Fruit fly (Drosophila melanogaster) ovary, adult (tissue): ENCODE results near the gene NSD.

Experiments used
- CG17801 ChIP-seq: fragments of 200-800 bp; optimal IDR thresholded peaks from 2 replicates; lab custom pipeline; 2019; ENCODE audit warnings: missing biosample characterization, mild to moderate bottlenecking, missing genetic modification characterization, moderate library complexity; ENCODE audit not compliant: partially characterized antibody

Gene NSD

DNA sequence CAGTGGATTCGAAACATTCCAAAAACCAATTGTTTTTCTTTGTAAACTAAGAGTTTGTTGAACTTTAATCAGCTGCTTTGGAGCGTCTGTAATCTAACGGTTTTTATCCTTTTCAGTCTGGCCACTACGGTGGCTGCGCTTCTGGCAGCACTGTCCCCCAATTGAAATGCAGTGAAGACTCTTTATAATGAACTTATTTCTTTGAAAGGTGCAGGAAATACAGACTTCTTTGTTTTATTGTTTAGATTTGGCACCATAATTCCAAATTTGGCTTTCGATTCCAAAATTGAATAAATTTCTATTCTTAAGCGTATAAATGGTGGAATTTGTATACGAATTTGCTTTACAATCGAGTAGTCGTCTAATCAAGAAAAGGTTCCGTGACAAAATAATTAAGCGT, 9.5 kb downstream of the NSD start, which contains the start of gene nenya:
nenya (minus strand) TSS at position 35 of the 400 bp plus-strand sequence.
- TF ChIP-seq CG17801 (GFP tag; lab: Kevin White, UChicago) = no peak

DNA sequence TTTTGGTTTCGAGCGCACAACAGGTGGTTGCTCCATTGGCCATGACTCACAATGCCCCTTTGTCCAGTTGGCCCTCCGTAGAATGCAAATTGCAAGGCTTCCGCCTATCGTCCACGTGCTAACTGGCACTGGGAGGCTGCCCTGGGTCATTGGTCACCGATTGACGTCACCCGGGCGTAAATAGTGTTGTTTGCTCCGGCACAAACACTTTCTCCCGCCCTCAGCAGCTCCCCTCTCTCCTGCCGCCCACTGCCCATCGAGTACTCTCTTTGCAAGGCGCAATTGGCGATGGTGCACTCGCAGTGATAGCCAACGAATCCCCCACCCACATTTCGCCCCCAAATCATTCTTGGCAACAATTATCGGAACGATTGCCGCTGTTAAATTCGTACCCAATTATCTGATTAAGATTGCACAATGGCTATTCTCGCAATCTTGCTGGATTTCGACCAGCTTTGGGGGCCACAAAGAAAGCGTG, 10.9 kb downstream of the NSD start:
- TF ChIP-seq CG17801 (GFP tag; lab: Kevin White, UChicago) = no peak

DNA sequence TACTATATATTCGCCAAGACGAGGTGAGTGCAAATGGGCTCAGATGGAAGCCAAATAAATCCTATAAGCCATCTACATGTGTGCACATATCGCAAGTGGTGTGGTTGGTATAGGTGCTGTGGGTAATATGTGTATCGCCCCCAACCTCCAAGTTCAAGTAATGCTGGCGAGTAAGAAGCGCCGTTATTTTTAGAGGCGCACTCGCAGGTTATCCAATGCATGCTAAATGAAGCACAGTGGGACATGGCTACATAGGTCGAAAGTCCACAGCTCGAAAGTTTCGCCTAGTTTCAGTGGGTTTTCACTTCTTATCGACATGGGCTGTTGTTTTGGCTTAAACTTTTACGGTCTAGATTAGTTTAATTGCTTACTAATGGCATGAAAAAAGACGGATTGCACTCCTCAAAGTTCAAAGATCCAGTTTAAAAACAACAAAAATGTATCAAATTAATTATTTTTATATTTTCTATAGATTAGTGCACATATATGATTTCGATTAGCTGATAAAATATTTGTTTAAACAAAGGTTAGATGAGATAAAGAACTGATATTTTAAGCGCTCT, 11.6 kb downstream of the NSD start:
- no peak for TF ChIP-seq CG17801 (GFP tag; lab: Kevin White, UChicago)

DNA sequence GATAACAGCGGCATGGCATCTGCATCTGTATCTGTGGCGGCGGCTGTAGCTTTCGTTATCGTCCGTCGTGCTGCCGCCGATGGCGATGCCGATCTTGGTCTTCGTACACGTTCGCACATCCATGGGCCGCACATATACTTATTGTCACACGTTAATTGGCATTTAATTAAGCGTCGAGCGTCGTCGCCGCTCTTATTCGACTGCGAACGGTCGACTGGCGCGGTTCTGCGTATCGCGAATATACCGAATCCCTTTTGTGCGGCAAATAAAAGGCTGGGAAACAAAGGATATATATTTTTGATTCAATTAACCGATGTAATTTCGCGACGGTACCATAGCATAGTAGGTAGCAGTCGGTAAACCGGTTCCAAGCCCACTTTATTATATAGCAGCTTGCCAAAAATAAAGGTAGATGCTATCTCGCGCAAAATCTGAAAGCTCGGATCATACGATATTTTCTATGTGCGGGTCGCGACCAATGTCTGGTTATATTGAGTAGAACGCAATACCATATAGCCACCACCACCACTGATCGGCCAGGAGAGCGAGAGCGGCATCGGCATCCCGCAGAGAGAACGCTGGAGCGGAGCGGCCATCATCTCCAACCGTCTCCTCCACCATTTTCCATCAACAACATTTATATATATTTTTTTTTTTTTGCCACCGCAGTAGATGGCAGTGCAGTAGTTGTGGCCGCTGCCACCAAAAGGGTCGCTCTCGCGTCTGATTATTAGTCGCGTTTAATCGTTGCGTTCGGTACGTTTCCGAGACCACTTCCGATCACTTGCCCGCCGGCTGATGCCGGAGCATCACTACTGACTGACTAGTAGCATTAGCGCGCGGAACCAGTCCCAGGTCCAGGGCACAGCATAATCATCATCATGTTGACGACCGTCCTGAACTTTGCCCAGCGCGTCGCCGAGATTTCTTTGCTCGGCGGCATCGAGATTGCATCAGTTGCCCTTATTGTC, 12.4 kb downstream of the NSD start, which contains the start of gene mino:
mino (plus strand) TSS at position 192 of the 971 bp plus-strand sequence.
- TF ChIP-seq CG17801 (GFP tag; lab: Kevin White, UChicago) = peak; percentile 49

DNA sequence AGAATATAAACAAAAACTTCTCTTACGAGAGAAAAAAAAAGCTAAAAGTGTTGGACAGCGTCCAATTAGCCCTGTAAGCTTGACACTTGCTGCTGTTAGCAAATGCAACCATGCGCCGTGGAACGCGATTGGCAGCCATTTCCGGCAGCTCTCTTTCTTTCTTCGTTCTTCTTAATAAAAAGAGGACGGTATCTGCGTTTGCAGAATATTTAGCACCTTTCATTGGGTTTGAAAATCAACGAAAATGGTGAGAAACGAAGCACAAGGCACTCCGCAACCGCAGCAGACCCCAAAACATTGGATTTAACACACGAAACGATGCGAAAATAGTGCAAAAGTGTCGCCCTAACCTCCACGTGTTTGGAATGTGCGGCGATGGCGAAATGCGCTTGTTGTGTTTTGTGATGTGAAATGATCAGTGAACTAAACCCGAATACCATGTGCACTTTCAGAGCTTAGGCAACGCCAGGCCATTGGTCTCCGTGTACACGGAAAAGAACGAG, 14.9 kb downstream of the NSD start, which contains the start of gene RpL4:
RpL4 (plus strand) TSS at position 149 of the 503 bp plus-strand sequence.
- TF ChIP-seq CG17801 (GFP tag; lab: Kevin White, UChicago) = peak; percentile 44

DNA sequence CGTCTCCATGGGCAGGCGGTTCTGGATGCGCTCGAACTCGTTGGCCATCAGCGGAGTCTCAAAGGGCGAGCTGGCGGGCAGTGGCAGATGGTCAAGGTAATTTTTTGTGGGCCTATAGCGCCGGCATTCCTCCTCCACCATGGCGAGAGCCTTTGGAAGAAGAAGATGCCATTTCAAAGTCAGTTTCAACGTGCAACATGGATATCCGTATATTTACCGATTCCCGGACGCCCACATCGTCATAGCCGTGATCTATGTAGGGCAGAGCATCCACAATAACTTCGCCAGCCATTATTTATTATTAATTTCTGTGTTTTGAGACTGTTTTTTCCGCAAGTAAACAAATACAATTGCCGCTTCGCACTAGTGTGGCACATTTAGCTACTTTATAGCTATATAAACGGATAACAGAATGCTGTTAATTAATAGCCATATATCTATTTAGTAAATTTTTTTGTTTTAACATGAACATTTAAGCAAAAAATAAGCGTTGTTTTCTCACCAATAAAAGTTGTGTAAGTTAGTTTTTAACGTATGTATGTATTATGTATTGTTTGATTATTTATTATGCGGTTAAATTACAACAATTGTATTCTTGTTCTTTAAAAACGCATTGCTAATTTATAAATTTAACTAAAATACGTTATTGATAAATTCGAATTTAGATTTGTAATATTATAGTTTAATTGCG, 15.5 kb downstream of the NSD start, which contains the start of gene BCAS2:
BCAS2 (minus strand) TSS at position 375 of the 691 bp plus-strand sequence.
- no peak for TF ChIP-seq CG17801 (GFP tag; lab: Kevin White, UChicago)

DNA sequence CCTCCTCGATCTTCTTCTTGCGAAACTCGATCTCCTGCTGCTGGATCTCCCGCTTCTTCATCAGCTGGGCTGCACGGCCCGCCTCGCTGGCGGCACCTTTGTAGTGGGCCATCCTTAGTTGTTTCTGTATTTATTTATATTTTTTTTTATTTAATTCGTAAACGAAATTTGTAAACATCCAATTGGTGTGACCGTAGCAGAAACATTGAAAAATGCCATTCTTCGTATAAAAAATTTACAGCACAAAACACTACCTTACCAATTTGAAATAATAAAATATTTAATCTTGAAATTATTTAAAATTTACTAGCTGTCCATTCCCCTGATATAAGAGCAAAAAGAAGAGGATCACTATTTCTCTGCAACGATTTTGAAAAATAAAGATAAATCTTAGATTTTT, 16.8 kb downstream of the NSD start, which contains the start of gene CG12259:
CG12259 (minus strand) TSS at position 207 of the 400 bp plus-strand sequence.
- TF ChIP-seq CG17801 (GFP tag; lab: Kevin White, UChicago) = no peak

DNA sequence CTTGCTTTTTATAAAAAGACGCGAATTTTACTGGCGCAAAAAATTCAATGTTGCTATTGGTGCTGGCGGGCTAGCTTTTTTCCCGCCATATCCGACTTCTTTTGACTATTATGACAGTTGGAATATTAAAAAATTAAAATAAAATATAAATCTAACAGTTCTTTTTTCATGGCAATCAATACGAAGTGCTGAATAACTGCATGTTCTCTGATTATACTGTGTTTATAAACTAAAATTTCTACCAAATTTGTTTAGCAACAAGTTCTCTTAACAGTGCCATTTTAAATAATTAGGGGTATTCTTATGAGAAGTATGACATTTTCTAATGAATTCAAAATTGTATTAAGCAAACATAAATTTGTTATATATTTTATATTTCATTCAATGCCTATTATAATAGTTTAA, 18.3 kb downstream of the NSD start, which contains the start of gene Boh1:
Boh1 (minus strand) TSS at position 76 of the 405 bp plus-strand sequence.
- peak; percentile 56 for TF ChIP-seq CG17801 (GFP tag; lab: Kevin White, UChicago)

DNA sequence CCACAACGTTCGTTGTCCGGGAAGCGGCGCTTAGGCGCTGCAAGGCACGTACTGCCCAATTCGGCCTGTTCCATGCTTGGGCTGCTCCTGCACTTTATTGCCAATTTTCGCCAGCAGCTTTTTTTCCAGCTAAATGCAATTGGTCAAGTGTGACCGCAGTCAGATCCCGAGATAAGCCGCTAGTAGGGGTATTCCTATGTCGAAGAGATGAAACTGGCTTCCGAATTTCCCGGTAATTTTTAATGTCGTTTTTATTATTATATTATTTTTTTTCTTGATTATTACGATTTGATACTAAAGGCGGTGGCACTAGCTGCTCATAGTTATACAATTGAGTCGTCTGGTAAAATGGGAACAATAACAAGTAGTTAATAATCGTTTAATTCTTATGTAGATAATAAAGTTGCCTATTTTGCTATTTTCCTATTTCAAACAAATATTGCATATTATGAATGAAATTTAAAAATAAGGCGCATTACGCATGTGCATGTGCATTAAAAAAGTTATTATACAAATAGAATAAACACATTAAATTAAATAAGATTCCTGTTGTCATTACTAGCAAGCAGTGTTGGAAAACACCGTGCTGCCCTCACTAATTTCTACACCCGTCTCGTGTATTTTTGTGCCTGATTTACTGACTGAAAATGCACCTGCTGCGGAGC, 21.2 kb downstream of the NSD start, which contains the start of the genes CG5003 and mRpS22:
CG5003 (minus strand) TSS at position 162 of the 665 bp plus-strand sequence.
mRpS22 (plus strand) TSS at position 554 of the 665 bp plus-strand sequence.
- no peak for TF ChIP-seq CG17801 (GFP tag; lab: Kevin White, UChicago)

DNA sequence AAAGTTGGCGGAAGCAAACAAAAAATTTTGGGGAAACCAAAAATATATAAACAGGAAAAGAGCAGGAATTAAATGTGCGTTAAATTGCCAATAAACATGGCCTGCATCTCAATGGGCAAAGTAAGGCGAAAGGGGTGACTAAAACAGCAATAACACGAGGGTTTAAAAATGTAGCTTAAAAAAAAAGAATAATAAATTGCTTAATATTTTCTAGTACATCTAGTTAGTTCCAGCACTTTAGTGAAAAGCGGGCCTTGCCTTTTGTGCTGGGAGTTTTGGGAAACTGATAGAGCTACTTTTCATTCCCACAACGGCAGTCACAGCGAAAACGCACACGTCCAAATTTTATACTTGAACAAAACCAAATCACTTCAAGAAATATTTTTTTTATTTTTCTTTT, 25.5 kb downstream of the NSD start, which contains the start of gene mil:
mil (plus strand) TSS at position 301 of the 400 bp plus-strand sequence.
- TF ChIP-seq CG17801 (GFP tag; lab: Kevin White, UChicago) = no peak

DNA sequence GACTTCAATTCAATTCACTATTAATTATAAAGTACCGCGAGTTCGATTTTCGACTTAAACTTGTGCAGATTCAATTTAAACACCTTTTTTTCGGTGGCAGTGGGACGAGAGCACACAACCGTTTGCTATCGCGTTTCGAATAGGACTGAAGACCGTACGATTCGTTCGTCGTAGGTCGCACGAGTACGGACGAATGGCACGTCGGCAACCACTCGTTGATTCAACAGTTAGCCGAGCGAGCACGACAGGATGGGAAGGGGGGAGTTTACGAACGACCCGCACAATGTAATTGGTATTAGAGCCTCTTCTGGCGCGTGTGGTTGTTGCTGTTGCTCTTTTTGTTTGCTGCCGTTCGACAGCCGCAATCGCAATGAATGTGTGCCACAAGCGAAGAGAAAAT, 32.0 kb downstream of the NSD start, which contains the start of gene CG34353:
CG34353 (minus strand) TSS at position 149 of the 400 bp plus-strand sequence.
- TF ChIP-seq CG17801 (GFP tag; lab: Kevin White, UChicago) = no peak

DNA sequence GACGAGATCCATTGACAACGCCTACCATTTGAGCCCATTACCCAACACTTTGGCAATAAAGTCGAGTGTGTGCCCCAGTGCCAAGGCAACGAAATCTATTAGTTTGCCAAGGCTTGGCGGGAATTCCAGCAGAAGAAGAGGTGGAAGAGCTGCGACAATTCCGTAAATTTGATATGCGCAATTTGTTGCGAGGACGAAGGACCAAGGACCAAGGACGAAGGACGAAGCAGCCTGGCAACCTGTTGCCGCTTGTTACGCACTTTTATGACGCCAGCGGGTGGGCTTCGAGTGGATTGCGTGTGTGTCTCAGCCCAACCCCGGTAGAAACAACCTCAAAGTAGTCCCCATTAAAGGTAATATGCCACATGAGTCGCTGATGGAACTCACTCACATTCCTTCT, 49.5 kb downstream of the NSD start:
- no peak for TF ChIP-seq CG17801 (GFP tag; lab: Kevin White, UChicago)
